Worm (Caenorhabditis elegans): ENCODE measurements around the gene B0416.10.

Gene B0416.10

DNA sequence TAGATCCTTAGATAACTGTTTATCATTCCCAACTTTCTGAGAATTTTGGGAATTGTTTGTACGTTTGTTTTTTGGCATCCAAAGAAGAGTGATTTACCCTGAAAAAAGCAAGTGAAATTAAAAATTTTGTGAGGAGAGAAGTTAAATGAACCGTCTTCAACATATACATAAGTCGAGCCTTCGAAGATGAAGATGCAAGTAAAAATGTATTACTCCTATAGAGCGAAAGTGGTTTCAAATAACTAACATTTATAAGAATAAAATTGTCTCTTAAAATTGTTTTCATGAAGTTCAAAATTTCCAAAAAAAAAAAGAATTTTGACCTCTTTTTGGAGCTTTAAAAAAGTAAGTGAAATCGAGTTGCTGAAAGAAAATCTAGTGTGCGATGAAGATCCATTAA, at the start of gene B0416.10:
TSS of gene B0416.10 (minus strand) at position 101 of the 400 bp plus-strand sequence.
- TF ChIP-seq hmg-4 (GFP tag; optimal IDR thresholded peaks at IDR 0.05) (no peak), ets-7 (tag; optimal IDR thresholded peaks at IDR 0.05) (no peak)

ce11 chrX:9319080-9319479, 44.6 kb upstream of the B0416.10 start, which contains the start of gene npr-7:
TSS of gene npr-7 (minus strand) at chrX:9319180.
- TF ChIP-seq ceh-13 (GFP tag; optimal IDR thresholded peaks at IDR 0.05): no peak

- no peak for TF ChIP-seq F13C5.2 (tag; optimal IDR thresholded peaks at IDR 0.05)
- no peak for TF ChIP-seq tbx-37 (GFP tag; conservative IDR thresholded peaks at IDR 0.05)
- TF ChIP-seq sea-1 (GFP tag; conservative IDR thresholded peaks at IDR 0.05): no peak
- TF ChIP-seq ama-1 (optimal IDR thresholded peaks at IDR 0.05): no peak
- no peak for TF ChIP-seq aly-1 (tag; optimal IDR thresholded peaks at IDR 0.05)
- no peak for TF ChIP-seq ceh-36 (tag; optimal IDR thresholded peaks at IDR 0.05)
- no peak for TF ChIP-seq ets-7 (tag; optimal IDR thresholded peaks at IDR 0.05)
- no peak for TF ChIP-seq tbx-11 (GFP tag; IDR thresholded peaks at IDR 0.05)
- TF ChIP-seq scrt-1 (GFP tag; IDR thresholded peaks at IDR 0.05): no peak
- no peak for TF ChIP-seq hnd-1 (tag; optimal IDR thresholded peaks at IDR 0.05)
- TF ChIP-seq tra-4 (tag; optimal IDR thresholded peaks at IDR 0.05): no peak
- TF ChIP-seq ceh-13 (GFP tag; optimal IDR thresholded peaks at IDR 0.05): no peak
- no peak for TF ChIP-seq B0310.2 (tag; optimal IDR thresholded peaks at IDR 0.05)
- no peak for TF ChIP-seq flt-1 (GFP tag; IDR thresholded peaks at IDR 0.05)
- no peak for TF ChIP-seq hmg-4 (GFP tag; optimal IDR thresholded peaks at IDR 0.05)
Measured at ce11 chrX:9314397-9314796, 39.9 kb upstream of the B0416.10 start, which contains the start of gene ttr-38. TSS of gene ttr-38 (minus strand) at chrX:9314497.

- TF ChIP-seq tra-4 (tag; optimal IDR thresholded peaks at IDR 0.05) (no peak), tbx-11 (GFP tag; IDR thresholded peaks at IDR 0.05) (no peak), hmbx-1 (tag; optimal IDR thresholded peaks at IDR 0.05) (no peak), flt-1 (GFP tag; IDR thresholded peaks at IDR 0.05) (no peak), aly-1 (tag; optimal IDR thresholded peaks at IDR 0.05) (no peak), hnd-1 (tag; optimal IDR thresholded peaks at IDR 0.05) (no peak), sea-1 (GFP tag; conservative IDR thresholded peaks at IDR 0.05) (no peak), ceh-36 (tag; optimal IDR thresholded peaks at IDR 0.05) (no peak), hmg-4 (GFP tag; optimal IDR thresholded peaks at IDR 0.05) (no peak)
Measured at ce11 chrX:9311225-9311624, 36.8 kb upstream of the B0416.10 start, which contains the start of gene H29C22.1. TSS of gene H29C22.1 (minus strand) at chrX:9311325.

DNA sequence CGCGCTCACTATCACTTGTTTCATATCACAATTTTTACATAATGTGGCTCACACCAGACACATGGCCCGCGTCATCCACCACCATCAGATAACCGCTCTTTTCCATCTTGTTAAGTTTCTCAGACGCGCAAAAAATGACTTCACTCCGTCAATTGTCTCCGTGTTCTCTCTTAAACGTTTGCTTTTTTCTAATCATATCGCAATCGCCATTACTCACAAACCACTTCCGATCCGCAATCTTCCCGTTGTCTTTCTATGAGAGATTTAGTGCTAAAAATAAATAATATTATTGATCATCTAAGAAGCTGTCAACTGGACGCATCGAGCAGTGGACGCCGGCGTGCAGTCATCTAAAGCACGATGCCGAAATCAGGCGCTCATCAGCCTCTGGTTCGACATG, 28.9 kb upstream of the B0416.10 start, which contains the start of gene tmc-2:
TSS of gene tmc-2 (plus strand) at position 301 of the 400 bp plus-strand sequence.
- TF ChIP-seq ets-7 (tag; optimal IDR thresholded peaks at IDR 0.05): no peak
- TF ChIP-seq hmbx-1 (tag; optimal IDR thresholded peaks at IDR 0.05): no peak
- no peak for TF ChIP-seq B0310.2 (tag; optimal IDR thresholded peaks at IDR 0.05)
- TF ChIP-seq ceh-36 (tag; optimal IDR thresholded peaks at IDR 0.05): no peak
- no peak for TF ChIP-seq hnd-1 (tag; optimal IDR thresholded peaks at IDR 0.05)
- no peak for TF ChIP-seq F13C5.2 (tag; optimal IDR thresholded peaks at IDR 0.05)
- no peak for TF ChIP-seq ama-1 (optimal IDR thresholded peaks at IDR 0.05)
- TF ChIP-seq tbx-37 (GFP tag; conservative IDR thresholded peaks at IDR 0.05): no peak

ce11 chrX:9302763-9303162, 28.3 kb upstream of the B0416.10 start:
- TF ChIP-seq flt-1 (GFP tag; IDR thresholded peaks at IDR 0.05): no peak
- TF ChIP-seq pes-1 (GFP tag; IDR thresholded peaks at IDR 0.05): no peak
- TF ChIP-seq tbx-37 (GFP tag; conservative IDR thresholded peaks at IDR 0.05): no peak

ce11 chrX:9300379-9300778, 25.9 kb upstream of the B0416.10 start:
- TF ChIP-seq hmg-4 (GFP tag; optimal IDR thresholded peaks at IDR 0.05): peak; percentile 5
- TF ChIP-seq B0310.2 (tag; optimal IDR thresholded peaks at IDR 0.05): no peak
- no peak for TF ChIP-seq tbx-11 (GFP tag; IDR thresholded peaks at IDR 0.05)

ce11 chrX:9298846-9299245, 24.4 kb upstream of the B0416.10 start, which contains the start of gene B0416.2:
TSS of gene B0416.2 (plus strand) at chrX:9299146.
- TF ChIP-seq hmbx-1 (tag; optimal IDR thresholded peaks at IDR 0.05): no peak

ce11 chrX:9297834-9298233, 23.4 kb upstream of the B0416.10 start, which contains the start of gene B0416.7:
TSS of gene B0416.7 (minus strand) at chrX:9297934.
- TF ChIP-seq ceh-36 (tag; optimal IDR thresholded peaks at IDR 0.05): no peak
- TF ChIP-seq ceh-13 (GFP tag; optimal IDR thresholded peaks at IDR 0.05): no peak
- no peak for TF ChIP-seq sea-1 (GFP tag; conservative IDR thresholded peaks at IDR 0.05)
- no peak for TF ChIP-seq hmbx-1 (tag; optimal IDR thresholded peaks at IDR 0.05)
- no peak for TF ChIP-seq flt-1 (GFP tag; IDR thresholded peaks at IDR 0.05)
- no peak for TF ChIP-seq scrt-1 (GFP tag; IDR thresholded peaks at IDR 0.05)
- TF ChIP-seq F13C5.2 (tag; optimal IDR thresholded peaks at IDR 0.05): no peak
- TF ChIP-seq tbx-11 (GFP tag; IDR thresholded peaks at IDR 0.05): no peak
- TF ChIP-seq aly-1 (tag; optimal IDR thresholded peaks at IDR 0.05): no peak
- no peak for TF ChIP-seq hmg-4 (GFP tag; optimal IDR thresholded peaks at IDR 0.05)

DNA sequence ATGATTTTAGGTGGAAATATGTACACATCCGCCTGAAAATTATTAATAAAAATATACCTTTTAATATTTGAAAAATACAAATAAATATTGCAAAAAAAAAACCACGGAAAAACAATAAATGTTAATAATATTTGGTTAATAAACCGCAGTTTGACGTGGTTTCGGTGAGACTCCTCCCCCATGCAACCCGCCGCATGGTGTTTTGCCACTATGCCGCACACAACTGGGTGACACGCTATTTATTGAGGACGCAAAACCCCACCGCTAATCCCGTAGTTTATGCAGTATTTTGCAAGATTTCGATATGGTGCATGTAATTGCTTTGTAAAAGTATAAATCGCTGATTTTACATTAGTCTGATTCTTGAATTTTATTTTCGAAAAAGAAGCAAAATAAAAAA, 22.1 kb upstream of the B0416.10 start, which contains the start of gene gly-13:
TSS of gene gly-13 (minus strand) at position 32 of the 400 bp plus-strand sequence.
- TF ChIP-seq F13C5.2 (tag; optimal IDR thresholded peaks at IDR 0.05) (peak; percentile 88), hmg-4 (GFP tag; optimal IDR thresholded peaks at IDR 0.05) (peak; percentile 58), tbx-37 (GFP tag; conservative IDR thresholded peaks at IDR 0.05) (peak; percentile 49; the same call in 1 of the 2 replicates), tbx-11 (GFP tag; IDR thresholded peaks at IDR 0.05) (peak; percentile 60; the same call in 1 of the 2 replicates), B0310.2 (tag; optimal IDR thresholded peaks at IDR 0.05) (peak; percentile 38), hnd-1 (tag; optimal IDR thresholded peaks at IDR 0.05) (peak; percentile 33), scrt-1 (GFP tag; IDR thresholded peaks at IDR 0.05) (peak; percentile 76), ceh-36 (tag; optimal IDR thresholded peaks at IDR 0.05) (peak; percentile 78), ets-7 (tag; optimal IDR thresholded peaks at IDR 0.05) (no peak), flt-1 (GFP tag; IDR thresholded peaks at IDR 0.05) (peak; percentile 51), hmbx-1 (tag; optimal IDR thresholded peaks at IDR 0.05) (peak; percentile 40), sea-1 (GFP tag; conservative IDR thresholded peaks at IDR 0.05) (peak; percentile 67; the same call in 1 of the 2 replicates), tra-4 (tag; optimal IDR thresholded peaks at IDR 0.05) (no peak), ama-1 (optimal IDR thresholded peaks at IDR 0.05) (no peak), pes-1 (GFP tag; IDR thresholded peaks at IDR 0.05) (no peak; the same call in none of the 2 replicates), aly-1 (tag; optimal IDR thresholded peaks at IDR 0.05) (no peak), ceh-13 (GFP tag; optimal IDR thresholded peaks at IDR 0.05) (peak; percentile 44)
